Fruit fly (Drosophila melanogaster) whole organism, pupa: ENCODE measurements around the gene Cwc25.

Experiments
- CG10348 ChIP-seq: fragments of 200-800 bp; sonication (Bioruptor generic); IDR thresholded peaks from 2 replicates; pipeline ENCODE4 v1.3.6; 2022; ENCODE audit warnings: missing biosample characterization, missing genetic modification characterization
- CG13204 ChIP-seq: fragments of 200-800 bp; sonication (Bioruptor generic); optimal IDR thresholded peaks from 2 replicates; lab custom pipeline; 2018; ENCODE audit warnings: missing biosample characterization, mild to moderate bottlenecking, missing genetic modification characterization, moderate library complexity
- CG14655 ChIP-seq: fragments of 200-800 bp; sonication (Bioruptor generic); optimal IDR thresholded peaks from 3 replicates; lab custom pipeline; 2017; ENCODE audit warnings: mild to moderate bottlenecking, missing biosample characterization, missing genetic modification reagents, missing genetic modification characterization
- CG15710 ChIP-seq: fragments of 200-800 bp; sonication (Bioruptor generic); optimal IDR thresholded peaks from 2 replicates; lab custom pipeline; 2018; ENCODE audit warnings: missing biosample characterization, mild to moderate bottlenecking, missing genetic modification characterization, moderate library complexity
- CG32121 ChIP-seq: fragments of 200-800 bp; sonication (Bioruptor generic); IDR thresholded peaks from 2 replicates; pipeline ENCODE4 v1.3.6; 2022; ENCODE audit warnings: missing biosample characterization, missing genetic modification characterization
- CG34367 ChIP-seq: fragments of 200-800 bp; sonication (Bioruptor generic); optimal IDR thresholded peaks from 2 replicates; lab custom pipeline; 2018; ENCODE audit warnings: missing biosample characterization, mild to moderate bottlenecking, missing genetic modification characterization
- CG4496 ChIP-seq: fragments of 200-800 bp; sonication (Bioruptor generic); IDR thresholded peaks from 3 replicates; pipeline ENCODE4 v1.3.6; 2022; ENCODE audit warnings: missing biosample characterization, missing genetic modification characterization
- CG8159 ChIP-seq: fragments of 200-800 bp; sonication (Bioruptor generic); optimal IDR thresholded peaks from 3 replicates; lab custom pipeline; 2018; ENCODE audit warnings: missing biosample characterization, mild to moderate bottlenecking, missing genetic modification characterization, moderate library complexity
- CG8301 ChIP-seq: fragments of 200-800 bp; sonication (Bioruptor generic); optimal IDR thresholded peaks from 2 replicates; lab custom pipeline; 2018; ENCODE audit warnings: missing biosample characterization, mild to moderate bottlenecking, missing genetic modification characterization
- CG9948 ChIP-seq: fragments of 200-800 bp; sonication (Bioruptor generic); optimal IDR thresholded peaks from 2 replicates; lab custom pipeline; 2018; ENCODE audit warnings: missing biosample characterization, mild to moderate bottlenecking, missing genetic modification characterization, moderate library complexity
- D1 ChIP-seq: fragments of 200-800 bp; sonication (Bioruptor generic); optimal IDR thresholded peaks from 2 replicates; lab custom pipeline; 2018; ENCODE audit warnings: missing biosample characterization, mild to moderate bottlenecking, missing genetic modification characterization, moderate library complexity
- EcR ChIP-seq: fragments of 200-800 bp; sonication (Bioruptor generic); optimal IDR thresholded peaks from 3 replicates; lab custom pipeline; 2019; ENCODE audit warnings: missing biosample characterization, missing genetic modification characterization, mild to moderate bottlenecking, moderate library complexity, missing genetic modification reagents
- fd96Ca ChIP-seq: fragments of 200-800 bp; sonication (Bioruptor generic); IDR thresholded peaks from 3 replicates; pipeline ENCODE4 v1.3.6; 2022; ENCODE audit warnings: missing biosample characterization, missing genetic modification characterization
- gl ChIP-seq: fragments of 200-800 bp; sonication (Bioruptor generic); optimal IDR thresholded peaks from 2 replicates; lab custom pipeline; 2018; ENCODE audit warnings: missing biosample characterization, mild to moderate bottlenecking, missing genetic modification characterization

DNA sequence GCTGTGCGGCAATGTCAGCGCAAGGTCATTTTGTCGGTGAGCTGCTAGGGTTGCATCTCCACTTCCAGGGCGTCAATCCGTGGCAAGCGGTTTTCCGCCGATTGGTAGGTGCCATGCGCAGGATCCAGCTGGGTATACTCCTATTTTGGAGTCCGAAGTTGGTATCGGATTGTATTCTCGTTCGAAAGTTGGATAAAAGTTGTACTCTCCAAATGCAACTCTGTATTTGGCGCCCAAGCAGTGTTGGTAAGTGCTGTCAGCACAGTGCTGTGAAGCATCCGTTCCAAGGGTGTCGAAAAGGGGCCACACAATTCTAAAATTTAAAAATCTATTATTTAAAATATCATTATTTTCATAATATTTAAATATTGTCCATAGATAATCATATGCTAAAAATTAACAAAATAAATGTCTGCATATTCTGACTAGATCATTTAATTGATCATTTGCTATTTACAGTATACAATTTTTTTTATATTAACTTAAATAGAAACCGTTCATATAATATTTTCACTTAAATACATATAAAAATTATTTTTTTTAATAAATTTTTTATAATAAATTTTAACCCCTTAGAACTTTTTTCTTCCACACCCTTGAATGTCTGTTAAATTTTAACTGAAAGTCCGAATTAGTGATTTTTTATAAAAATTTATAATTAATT, 3.7 kb downstream of the Cwc25 start:
- TF ChIP-seq fd96Ca (GFP tag; lab: Robert Waterston, UW) (peak; percentile 87), CG13204 (no peak), CG8159 (tag; lab: Kevin White, UChicago) (peak; percentile 91), EcR (peak; percentile 56), CG4496 (GFP tag; lab: Robert Waterston, UW) (peak; percentile 87), CG8301 (peak; percentile 63), CG32121 (GFP tag; lab: Robert Waterston, UW) (peak; percentile 76; the same call in 1 of the 2 replicates), CG10348 (GFP tag; lab: Robert Waterston, UW) (0 out of 2 replicates have a peak, but pooled peaks have one; percentile 13), CG9948 (tag; lab: Kevin White, UChicago) (peak; percentile 82), CG15710 (tag; lab: Kevin White, UChicago) (peak; percentile 88), gl (tag; lab: Kevin White, UChicago) (peak; percentile 52), CG34367 (tag; lab: Kevin White, UChicago) (peak; percentile 64), CG14655 (no peak), D1 (tag; lab: Kevin White, UChicago) (no peak)
